Worm (Caenorhabditis elegans) whole organism, L4 larva: Measurements from ENCODE around the gene T05A12.3.

Source experiments
- F26F4.8 ChIP-seq: fragments of 200-800 bp; sonication (Bioruptor generic); conservative IDR thresholded peaks from 2 replicates; pipeline ENCODE4 v1.3.6; 2022; ENCODE audit warnings: missing genetic modification characterization, missing compliant biosample characterization
- F37D6.2 ChIP-seq: sonication (generic microtip); optimal IDR thresholded peaks from 2 replicates; lab custom pipeline; 2016; ENCODE audit warnings: mild to moderate bottlenecking, missing genetic modification characterization, missing compliant biosample characterization
- F49E8.2 ChIP-seq: sonication (generic microtip); optimal IDR thresholded peaks from 2 replicates; lab custom pipeline; 2016; ENCODE audit warnings: missing compliant biosample characterization, mild to moderate bottlenecking, missing genetic modification characterization, borderline replicate concordance
- T26A8.4 ChIP-seq: fragments of 200-800 bp; sonication (Bioruptor generic); IDR thresholded peaks from 2 replicates; pipeline ENCODE4 v1.3.6; 2022; ENCODE audit warnings: missing genetic modification characterization, missing compliant biosample characterization
- aly-2 ChIP-seq: sonication (generic microtip); optimal IDR thresholded peaks from 2 replicates; lab custom pipeline; 2018; ENCODE audit warnings: missing biosample characterization, missing genetic modification characterization
- attf-4 ChIP-seq: sonication (generic microtip); optimal IDR thresholded peaks from 3 replicates; lab custom pipeline; 2017; ENCODE audit warnings: missing biosample characterization, missing genetic modification characterization
- ceh-20 ChIP-seq: fragments of 200-800 bp; sonication (Bioruptor generic); IDR thresholded peaks from 2 replicates; pipeline ENCODE4 v1.3.6; 2022; ENCODE audit warnings: missing genetic modification reagents, missing genetic modification characterization, missing compliant biosample characterization
- ctbp-1 ChIP-seq: fragments of 200-800 bp; sonication (Bioruptor generic); IDR thresholded peaks from 2 replicates; pipeline ENCODE4 v1.3.6; 2022; ENCODE audit warnings: missing genetic modification reagents, missing genetic modification characterization, missing compliant biosample characterization
- daf-16 ChIP-seq, 3 experiments: sonication (generic microtip); optimal IDR thresholded peaks; 2 replicates each; lab custom pipeline; 2016 to 2017; ENCODE audit warnings: missing genetic modification characterization in 3 of 3, missing genetic modification reagents in 3 of 3, mild to moderate bottlenecking in 2 of 3, missing compliant biosample characterization in 2 of 3, missing biosample characterization in 1 of 3, moderate library complexity in 1 of 3
- dmd-6 ChIP-seq: fragments of 200-800 bp; sonication (Bioruptor generic); IDR thresholded peaks from 2 replicates; pipeline ENCODE4 v1.3.6; 2022; ENCODE audit warnings: missing genetic modification reagents, missing genetic modification characterization, missing compliant biosample characterization
- dpl-1 ChIP-seq: fragments of 150-350 bp; optimal IDR thresholded peaks from 2 replicates; lab custom pipeline; 2014; ENCODE audit warnings: missing biosample characterization, missing genetic modification reagents, missing genetic modification characterization
- dve-1 ChIP-seq: sonication (generic microtip); optimal IDR thresholded peaks from 2 replicates; lab custom pipeline; 2017; ENCODE audit warnings: antibody characterized with exemption, mild to moderate bottlenecking, missing genetic modification characterization, missing compliant biosample characterization; ENCODE audit not compliant: insufficient read depth
- fkh-10 ChIP-seq: fragments of 150-350 bp; optimal IDR thresholded peaks from 2 replicates; lab custom pipeline; 2014; ENCODE audit warnings: missing biosample characterization, missing genetic modification reagents, missing genetic modification characterization
- gei-8 ChIP-seq: fragments of 200-800 bp; sonication (Bioruptor generic); optimal IDR thresholded peaks from 2 replicates; lab custom pipeline; 2018; ENCODE audit warnings: mild to moderate bottlenecking, missing genetic modification characterization, missing compliant biosample characterization
- hlh-11 ChIP-seq: fragments of 200-800 bp; sonication (Bioruptor generic); optimal IDR thresholded peaks from 2 replicates; lab custom pipeline; 2018; ENCODE audit warnings: mild to moderate bottlenecking, missing genetic modification characterization, missing compliant biosample characterization
- hlh-30 ChIP-seq: sonication (generic microtip); optimal IDR thresholded peaks from 2 replicates; lab custom pipeline; 2017; ENCODE audit warnings: antibody characterized with exemption, mild to moderate bottlenecking, missing genetic modification characterization, missing compliant biosample characterization; ENCODE audit not compliant: insufficient read depth
- hmg-1.1 ChIP-seq: fragments of 200-800 bp; sonication (Bioruptor generic); IDR thresholded peaks from 2 replicates; pipeline ENCODE4 v1.3.6; 2022; ENCODE audit warnings: missing genetic modification reagents, missing genetic modification characterization, missing compliant biosample characterization
- lin-1 ChIP-seq: fragments of 200-800 bp; sonication (Bioruptor generic); IDR thresholded peaks from 2 replicates; pipeline ENCODE4 v1.3.6; 2022; ENCODE audit warnings: missing genetic modification reagents, missing genetic modification characterization, missing compliant biosample characterization
- lin-29 ChIP-seq: fragments of 200-800 bp; sonication (Bioruptor generic); IDR thresholded peaks from 2 replicates; pipeline ENCODE4 v1.3.6; 2022; ENCODE audit warnings: missing genetic modification reagents, missing genetic modification characterization, missing compliant biosample characterization
- lsy-2 ChIP-seq, 2 experiments: fragments of 150-350 bp in 1 of 2; sonication (generic microtip) in 1 of 2; optimal IDR thresholded peaks; 2 replicates each; lab custom pipeline; 2014 to 2017; ENCODE audit warnings: missing biosample characterization in 2 of 2, missing genetic modification characterization in 2 of 2
- madf-5 ChIP-seq, 2 experiments: fragments of 200-800 bp; sonication (Bioruptor generic); IDR thresholded peaks; 2 replicates each; pipeline ENCODE4 v1.3.6; 2022; ENCODE audit warnings: missing compliant biosample characterization in 2 of 2, missing genetic modification characterization in 2 of 2
- mdl-1 ChIP-seq, 2 experiments: fragments of 150-350 bp in 1 of 2; sonication (generic microtip) in 1 of 2; optimal IDR thresholded peaks; 2 replicates each; lab custom pipeline; 2014 to 2017; ENCODE audit warnings: missing biosample characterization in 2 of 2, missing genetic modification characterization in 2 of 2
- mdt-29 ChIP-seq: fragments of 200-800 bp; sonication (Bioruptor generic); IDR thresholded peaks from 2 replicates; pipeline ENCODE4 v1.3.6; 2022; ENCODE audit warnings: missing genetic modification reagents, missing genetic modification characterization, missing compliant biosample characterization
- mxl-2 ChIP-seq: fragments of 200-800 bp; sonication (Bioruptor generic); conservative IDR thresholded peaks from 2 replicates; pipeline ENCODE4 v1.3.6; 2022; ENCODE audit warnings: missing genetic modification reagents, missing genetic modification characterization, missing compliant biosample characterization
- nhr-11 ChIP-seq: fragments of 150-350 bp; optimal IDR thresholded peaks from 2 replicates; lab custom pipeline; 2014; ENCODE audit warnings: missing biosample characterization, missing genetic modification characterization
- nhr-111 ChIP-seq: fragments of 200-800 bp; sonication (Bioruptor generic); optimal IDR thresholded peaks from 2 replicates; lab custom pipeline; 2018; ENCODE audit warnings: mild to moderate bottlenecking, missing genetic modification characterization, missing compliant biosample characterization
- nhr-237 ChIP-seq: sonication (generic microtip); optimal IDR thresholded peaks from 2 replicates; lab custom pipeline; 2017; ENCODE audit warnings: missing biosample characterization, missing genetic modification characterization
- nhr-6 ChIP-seq: fragments of 150-350 bp; optimal IDR thresholded peaks from 2 replicates; lab custom pipeline; 2014; ENCODE audit warnings: missing biosample characterization, missing genetic modification characterization
- nhr-77 ChIP-seq: fragments of 150-350 bp; optimal IDR thresholded peaks from 2 replicates; lab custom pipeline; 2014; ENCODE audit warnings: missing biosample characterization, missing genetic modification characterization
- pha-4 ChIP-seq, 2 experiments: fragments of 150-350 bp in 1 of 2; fragments of 200-800 bp in 1 of 2; sonication (Bioruptor generic) in 1 of 2; IDR thresholded peaks in 1 of 2; optimal IDR thresholded peaks in 1 of 2; 2 replicates each; pipeline versions ENCODE4 v1.3.6 to Lab custom; 2014 to 2022; ENCODE audit warnings: missing genetic modification characterization in 2 of 2, missing genetic modification reagents in 2 of 2, missing biosample characterization in 1 of 2, missing compliant biosample characterization in 1 of 2
- pqm-1 ChIP-seq: sonication (generic microtip); optimal IDR thresholded peaks from 2 replicates; lab custom pipeline; 2017; ENCODE audit warnings: missing biosample characterization, missing genetic modification characterization
- rbr-2 ChIP-seq: sonication (generic microtip); optimal IDR thresholded peaks from 2 replicates; lab custom pipeline; 2016; ENCODE audit warnings: missing genotype, missing genetic modification characterization, missing compliant biosample characterization
- skn-1 ChIP-seq: fragments of 150-350 bp; optimal IDR thresholded peaks from 2 replicates; lab custom pipeline; 2014; ENCODE audit warnings: missing biosample characterization, missing genetic modification characterization
- snpc-1.2 ChIP-seq: fragments of 200-800 bp; sonication (Bioruptor generic); IDR thresholded peaks from 2 replicates; pipeline ENCODE4 v1.3.6; 2022; ENCODE audit warnings: missing genetic modification reagents, missing genetic modification characterization, missing compliant biosample characterization
- tag-97 ChIP-seq: fragments of 200-800 bp; sonication (Bioruptor generic); IDR thresholded peaks from 2 replicates; pipeline ENCODE4 v1.3.6; 2022; ENCODE audit warnings: missing genetic modification characterization, missing compliant biosample characterization
- tra-1 ChIP-seq: fragments of 200-800 bp; sonication (Bioruptor generic); IDR thresholded peaks from 2 replicates; pipeline ENCODE4 v1.3.6; 2022; ENCODE audit warnings: missing genetic modification reagents, missing genetic modification characterization, missing compliant biosample characterization
- unc-62 ChIP-seq, 3 experiments: fragments of 150-350 bp in 1 of 3; sonication (generic microtip); optimal IDR thresholded peaks in 2 of 3; peaks in 1 of 3; 1 replicate in 1 of 3; 2 replicates in 2 of 3; lab custom pipeline; 2014 to 2017; ENCODE audit warnings: missing biosample characterization in 3 of 3, missing genetic modification characterization in 3 of 3, missing genetic modification reagents in 3 of 3, missing genotype in 1 of 3
- zag-1 ChIP-seq: fragments of 150-350 bp; optimal IDR thresholded peaks from 2 replicates; lab custom pipeline; 2014; ENCODE audit warnings: missing biosample characterization, missing genetic modification characterization
- zfp-3 ChIP-seq: fragments of 200-800 bp; sonication (Bioruptor generic); conservative IDR thresholded peaks from 2 replicates; pipeline ENCODE4 v1.3.6; 2022; ENCODE audit warnings: missing genetic modification reagents, missing genetic modification characterization, missing compliant biosample characterization
- zip-11 ChIP-seq: fragments of 200-800 bp; sonication (Bioruptor generic); IDR thresholded peaks from 2 replicates; pipeline ENCODE4 v1.3.6; 2022; ENCODE audit warnings: missing genetic modification characterization, missing compliant biosample characterization

The T05A12.3 gene

DNA sequence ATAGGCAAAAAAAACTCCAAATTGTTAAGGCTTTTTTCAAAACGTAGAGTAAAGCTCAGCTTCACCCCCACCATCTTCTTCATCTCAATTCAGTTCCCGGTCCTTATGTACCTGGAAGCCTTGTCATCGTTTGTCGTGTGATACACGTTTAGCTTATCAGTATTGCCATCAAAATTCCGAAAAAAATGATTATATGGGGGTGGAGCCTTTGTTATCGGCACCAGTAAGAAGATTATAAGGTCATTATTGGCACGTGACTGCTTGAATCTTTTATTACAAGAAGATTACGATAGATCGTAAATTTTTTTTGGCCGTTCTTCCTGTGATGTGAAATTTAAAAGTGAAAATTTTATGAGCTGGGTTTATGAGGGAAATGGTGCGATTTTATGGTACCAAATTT is 7.0 kb downstream of the T05A12.3 start (continued):
- TF ChIP-seq nhr-237 (tag; lab: Kevin White, UChicago) (no peak), fkh-10 (GFP tag; lab: Kevin White, UChicago) (no peak), mdl-1 (tag; optimal IDR thresholded peaks at IDR 0.05; lab: Kevin White, UChicago) (peak in 1 of 2 experiments; percentile 18), hlh-11 (tag; lab: Kevin White, UChicago) (peak; percentile 80), nhr-77 (tag; lab: Kevin White, UChicago) (peak; percentile 70), tag-97 (no peak), dpl-1 (GFP tag; lab: Kevin White, UChicago) (no peak), dve-1 (peak; percentile 92), attf-4 (tag; lab: Kevin White, UChicago) (no peak), T26A8.4 (GFP tag; lab: Robert Waterston, UW) (no peak), dmd-6 (GFP tag; lab: Robert Waterston, UW) (peak; percentile 95), F49E8.2 (tag; lab: Kevin White, UChicago) (no peak), lsy-2 (tag; optimal IDR thresholded peaks at IDR 0.05; lab: Kevin White, UChicago) (peak in 1 of 2 experiments; percentile 33), tra-1 (GFP tag; lab: Robert Waterston, UW) (peak; percentile 76), zfp-3 (GFP tag; lab: Robert Waterston, UW) (no peak), pqm-1 (tag; lab: Kevin White, UChicago) (peak; percentile 85), mxl-2 (peak; percentile 61; the same call in 1 of the 2 replicates), hlh-30 (peak; percentile 59), ceh-20 (no peak), aly-2 (tag; lab: Kevin White, UChicago) (no peak), zag-1 (tag; lab: Kevin White, UChicago) (no peak), daf-16 (GFP tag; optimal IDR thresholded peaks at IDR 0.05; lab: Kevin White, UChicago) (no peak), daf-16 (tag; optimal IDR thresholded peaks at IDR 0.05; lab: Kevin White, UChicago) (peak; percentile 59), unc-62 (GFP tag; optimal IDR thresholded peaks at IDR 0.05 in 1 of 2; lab: Kevin White, UChicago) (no peak), unc-62 (tag; optimal IDR thresholded peaks at IDR 0.05; lab: Kevin White, UChicago) (no peak), nhr-6 (tag; lab: Kevin White, UChicago) (peak; percentile 25)

ce11 chrIV:6879666-6880210 is 7.7 kb downstream of the T05A12.3 start:
- TF ChIP-seq zfp-3 (GFP tag; lab: Robert Waterston, UW) (no peak), dmd-6 (GFP tag; lab: Robert Waterston, UW) (peak; percentile 70), daf-16 (GFP tag; optimal IDR thresholded peaks at IDR 0.05; lab: Kevin White, UChicago) (no peak), daf-16 (tag; optimal IDR thresholded peaks at IDR 0.05; lab: Kevin White, UChicago) (no peak), lin-1 (GFP tag; lab: Robert Waterston, UW) (no peak)

DNA sequence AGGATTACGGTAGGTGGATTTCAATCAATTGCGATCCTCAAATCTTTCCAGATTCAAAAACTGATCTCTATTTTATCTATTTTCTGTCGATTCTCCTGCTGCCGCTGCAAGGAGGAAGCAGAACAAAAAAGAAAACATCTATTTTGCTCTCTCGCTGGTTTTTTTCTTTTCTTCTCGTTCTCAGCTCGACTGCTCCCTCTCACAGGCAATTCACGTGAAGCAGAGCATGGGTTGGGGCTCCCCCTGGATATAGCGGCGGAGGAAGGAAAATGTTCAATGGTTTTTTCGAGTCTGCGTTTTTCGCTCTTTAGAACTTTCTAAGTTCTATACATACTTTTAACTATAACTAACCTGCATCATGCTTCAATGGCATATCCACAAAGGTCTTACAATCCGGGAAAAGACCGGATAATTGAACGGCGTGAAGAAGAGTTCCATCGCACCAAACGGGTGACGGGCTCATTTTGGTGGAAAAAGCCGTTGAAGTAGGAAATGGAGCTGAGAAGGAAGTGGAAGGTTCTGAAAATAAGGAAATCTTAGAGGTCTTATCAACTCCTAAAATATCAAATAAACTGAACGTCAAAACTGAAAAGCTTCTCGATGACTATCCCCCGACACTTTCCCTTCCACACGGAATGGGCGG is 8.4 kb downstream of the T05A12.3 start:
- no peak for TF ChIP-seq nhr-6 (tag; lab: Kevin White, UChicago)
- no peak for TF ChIP-seq skn-1 (tag; lab: Kevin White, UChicago)
- TF ChIP-seq fkh-10 (GFP tag; lab: Kevin White, UChicago), result peak; percentile 55
- 0 out of 2 replicates have a peak, but pooled peaks have one; percentile 35 for TF ChIP-seq hmg-1.1 (GFP tag; lab: Robert Waterston, UW)
- TF ChIP-seq nhr-237 (tag; lab: Kevin White, UChicago), result no peak
- TF ChIP-seq hlh-30, result peak; percentile 72
- no peak for TF ChIP-seq nhr-111 (GFP tag; lab: Kevin White, UChicago)
- no peak for TF ChIP-seq madf-5 (GFP tag; IDR thresholded peaks at IDR 0.05; lab: Robert Waterston, UW)
- no peak for TF ChIP-seq lin-29
- TF ChIP-seq F37D6.2 (tag; lab: Kevin White, UChicago), result peak; percentile 24
- 0 out of 2 replicates have a peak, but pooled peaks have one; percentile 44 for TF ChIP-seq pha-4 (GFP tag; IDR thresholded peaks at IDR 0.05; lab: Robert Waterston, UW)
- peak; percentile 11 for TF ChIP-seq pha-4 (tag; optimal IDR thresholded peaks at IDR 0.05; lab: Kevin White, UChicago)
- peak; percentile 79 for TF ChIP-seq hlh-11 (tag; lab: Kevin White, UChicago)
- TF ChIP-seq zip-11, result no peak
- peak in 1 of 2 experiments; percentile 66 for TF ChIP-seq daf-16 (GFP tag; optimal IDR thresholded peaks at IDR 0.05; lab: Kevin White, UChicago)
- no peak for TF ChIP-seq daf-16 (tag; optimal IDR thresholded peaks at IDR 0.05; lab: Kevin White, UChicago)
- TF ChIP-seq ceh-20, result 0 out of 2 replicates have a peak, but pooled peaks have one; percentile 7
- no peak for TF ChIP-seq snpc-1.2 (GFP tag; lab: Robert Waterston, UW)
- peak; percentile 84 for TF ChIP-seq nhr-11 (tag; lab: Kevin White, UChicago)
- TF ChIP-seq rbr-2 (tag; lab: Kevin White, UChicago), result peak; percentile 31
- no peak; the same call in 1 of the 2 replicates for TF ChIP-seq tra-1 (GFP tag; lab: Robert Waterston, UW)
- peak; percentile 60 for TF ChIP-seq gei-8 (GFP tag; lab: Kevin White, UChicago)
- TF ChIP-seq dmd-6 (GFP tag; lab: Robert Waterston, UW), result peak; percentile 80
- no peak for TF ChIP-seq mdt-29 (GFP tag; lab: Robert Waterston, UW)
- TF ChIP-seq F26F4.8, result no peak
- TF ChIP-seq mxl-2, result peak; percentile 100
- no peak for TF ChIP-seq attf-4 (tag; lab: Kevin White, UChicago)
- TF ChIP-seq lsy-2 (tag; optimal IDR thresholded peaks at IDR 0.05; lab: Kevin White, UChicago), result peak in 1 of 2 experiments; percentile 75
- TF ChIP-seq ctbp-1 (GFP tag; lab: Robert Waterston, UW), result peak; percentile 46; the same call in 1 of the 2 replicates
- TF ChIP-seq unc-62 (GFP tag; optimal IDR thresholded peaks at IDR 0.05 in 1 of 2; lab: Kevin White, UChicago), result peak in 1 of 2 experiments; percentile 96
- TF ChIP-seq unc-62 (tag; optimal IDR thresholded peaks at IDR 0.05; lab: Kevin White, UChicago), result no peak
